Worm (Caenorhabditis elegans): ENCODE results near the gene Y57G11B.8.

Y57G11B.8 gene

DNA sequence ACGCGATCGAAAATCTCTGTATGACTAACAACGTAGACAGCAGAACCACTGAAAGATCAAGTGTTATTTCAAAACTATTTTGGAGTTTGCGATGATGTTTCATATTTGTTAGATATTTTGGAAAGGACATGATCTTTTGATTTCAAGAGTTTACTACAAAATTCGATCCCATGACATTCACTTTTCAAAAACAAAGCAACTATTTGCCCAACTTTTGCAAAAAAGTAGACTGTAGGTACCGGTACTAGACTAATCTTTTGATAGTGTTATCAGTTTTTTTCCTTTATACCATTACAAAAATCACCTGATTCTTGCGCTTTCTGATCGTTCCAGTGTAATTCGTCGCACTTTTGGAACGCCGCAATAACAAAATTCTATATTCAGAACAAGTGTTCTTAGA lies 41.5 kb upstream of the Y57G11B.8 start:
- TF ChIP-seq sma-9 (GFP tag; optimal IDR thresholded peaks at IDR 0.05) = peak; percentile 37
- TF ChIP-seq sma-9 (tag; optimal IDR thresholded peaks at IDR 0.05) = no peak
- TF ChIP-seq gmeb-1 (tag; optimal IDR thresholded peaks at IDR 0.05) = no peak

DNA sequence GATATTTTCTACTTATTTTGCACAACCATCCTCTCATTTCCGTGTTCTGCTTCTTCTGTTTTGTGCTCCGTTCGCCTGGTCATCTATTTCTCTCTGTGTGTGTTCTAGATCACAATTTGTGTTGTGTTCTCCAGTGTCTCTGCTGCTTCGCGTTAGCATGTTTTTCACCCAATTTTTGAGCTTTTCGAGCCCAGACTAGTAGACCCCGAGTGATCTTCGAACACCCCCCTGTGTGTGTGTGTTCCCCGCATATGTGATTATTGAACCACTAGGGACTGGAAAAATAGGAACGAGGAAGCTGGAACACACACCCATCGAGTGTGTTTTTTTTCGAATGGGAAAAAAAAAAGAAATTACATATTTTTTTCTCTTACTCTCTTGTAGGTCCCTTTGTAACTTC lies 40.1 kb upstream of the Y57G11B.8 start:
- TF ChIP-seq elt-1 (tag; optimal IDR thresholded peaks at IDR 0.05) (no peak), nhr-77 (tag; optimal IDR thresholded peaks at IDR 0.05) (no peak), unc-62 (GFP tag; optimal IDR thresholded peaks at IDR 0.05) (no peak), nhr-6 (tag; optimal IDR thresholded peaks at IDR 0.05) (no peak), alr-1 (tag; optimal IDR thresholded peaks at IDR 0.05) (no peak), nhr-129 (tag; optimal IDR thresholded peaks at IDR 0.05) (peak; percentile 9), nhr-10 (tag; optimal IDR thresholded peaks at IDR 0.05) (no peak), dmd-4 (tag; optimal IDR thresholded peaks at IDR 0.05) (no peak), aly-2 (tag; optimal IDR thresholded peaks at IDR 0.05) (no peak)

DNA sequence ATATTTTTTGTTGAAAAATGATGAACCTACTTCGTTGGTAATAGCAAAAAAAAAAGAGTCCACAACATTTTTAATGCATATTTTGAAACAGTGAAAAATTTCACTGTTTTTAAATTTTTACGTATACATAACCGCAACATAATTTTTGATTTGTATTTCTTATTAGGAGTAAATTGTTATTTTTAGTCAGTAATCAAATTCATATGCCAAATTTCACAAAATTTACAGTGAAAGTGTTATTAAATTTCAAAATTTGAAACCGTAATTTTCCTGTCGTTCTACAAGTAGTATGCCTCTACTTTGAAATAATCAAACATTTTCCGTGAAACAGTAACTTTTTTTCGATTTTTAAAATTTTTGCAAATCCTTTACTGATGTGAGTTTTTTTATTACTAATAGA lies 39.5 kb upstream of the Y57G11B.8 start:
- no peak for TF ChIP-seq ztf-4 (tag; optimal IDR thresholded peaks at IDR 0.05)

ce11 chrIV:14617498-14617897 lies 39.0 kb upstream of the Y57G11B.8 start:
- TF ChIP-seq sma-9 (GFP tag; optimal IDR thresholded peaks at IDR 0.05) (peak; percentile 38), sma-9 (tag; optimal IDR thresholded peaks at IDR 0.05) (no peak), lin-11 (tag; optimal IDR thresholded peaks at IDR 0.05) (no peak), nhr-129 (tag; optimal IDR thresholded peaks at IDR 0.05) (peak; percentile 11), nhr-25 (tag; optimal IDR thresholded peaks at IDR 0.05) (no peak), F13H6.1 (tag; optimal IDR thresholded peaks at IDR 0.05) (peak; percentile 44)

- TF ChIP-seq elt-1 (tag; optimal IDR thresholded peaks at IDR 0.05) = no peak
- TF ChIP-seq unc-55 (GFP tag; optimal IDR thresholded peaks at IDR 0.05) = peak; percentile 13
- no peak for TF ChIP-seq nhr-6 (tag; optimal IDR thresholded peaks at IDR 0.05)
These were observed 38.6 kb upstream of the Y57G11B.8 start for ce11 chrIV:14617059-14617458.

ce11 chrIV:14616303-14616702 lies 37.8 kb upstream of the Y57G11B.8 start, which contains the start of gene dmd-6:
Gene dmd-6, plus strand, starts transcription at chrIV:14616603.
- TF ChIP-seq nhr-11 (tag; optimal IDR thresholded peaks at IDR 0.05) (no peak), ztf-11 (tag; optimal IDR thresholded peaks at IDR 0.05) (no peak), mbf-1 (tag; optimal IDR thresholded peaks at IDR 0.05) (no peak), peb-1 (tag; optimal IDR thresholded peaks at IDR 0.05) (no peak), mdl-1 (tag; optimal IDR thresholded peaks at IDR 0.05) (no peak), egl-27 (tag; optimal IDR thresholded peaks at IDR 0.05) (no peak), R02D3.7 (tag; optimal IDR thresholded peaks at IDR 0.05) (no peak), F13H6.1 (tag; optimal IDR thresholded peaks at IDR 0.05) (no peak), elt-3 (tag; optimal IDR thresholded peaks at IDR 0.05) (no peak), zag-1 (tag; optimal IDR thresholded peaks at IDR 0.05) (no peak), sma-3 (GFP tag; optimal IDR thresholded peaks at IDR 0.05) (no peak), snpc-4 (tag; optimal IDR thresholded peaks at IDR 0.05) (no peak), ztf-4 (tag; optimal IDR thresholded peaks at IDR 0.05) (no peak), unc-39 (tag; optimal IDR thresholded peaks at IDR 0.05) (no peak), nhr-129 (tag; optimal IDR thresholded peaks at IDR 0.05) (no peak), sma-9 (GFP tag; optimal IDR thresholded peaks at IDR 0.05) (no peak), sma-9 (tag; optimal IDR thresholded peaks at IDR 0.05) (no peak), elt-1 (tag; optimal IDR thresholded peaks at IDR 0.05) (no peak), nhr-6 (tag; optimal IDR thresholded peaks at IDR 0.05) (no peak), lin-11 (tag; optimal IDR thresholded peaks at IDR 0.05) (no peak), alr-1 (tag; optimal IDR thresholded peaks at IDR 0.05) (no peak)

DNA sequence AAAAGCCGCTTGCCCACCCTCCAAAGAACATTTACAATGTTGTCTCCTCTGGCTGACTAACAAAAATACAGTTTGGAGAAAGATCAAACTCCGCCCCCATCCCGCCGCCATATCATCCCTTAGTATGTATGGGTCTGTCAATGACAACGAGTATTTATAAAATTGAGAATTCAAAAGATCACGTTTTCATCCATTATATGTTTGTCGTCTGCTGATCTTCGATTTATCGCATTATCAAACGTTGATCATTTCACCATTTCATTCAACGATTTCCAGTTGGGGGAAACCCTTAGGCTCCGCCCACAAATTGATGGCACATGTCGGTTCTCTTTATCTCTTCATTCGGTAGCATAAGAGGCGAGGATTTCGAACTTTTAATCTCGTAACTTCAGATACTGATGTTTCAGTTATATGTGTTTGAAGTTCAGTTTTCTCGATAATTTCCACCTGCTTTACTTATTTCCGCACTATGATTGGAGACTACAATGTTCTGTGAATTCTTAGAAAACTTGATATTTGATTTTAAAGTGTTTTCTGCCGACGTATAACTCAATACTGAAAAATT lies 35.8 kb upstream of the Y57G11B.8 start:
- TF ChIP-seq ama-1 (optimal IDR thresholded peaks at IDR 0.05) (no peak), blmp-1 (tag; optimal IDR thresholded peaks at IDR 0.05; ENCODE audit: insufficient read depth) (peak; percentile 69), sma-3 (GFP tag; optimal IDR thresholded peaks at IDR 0.05) (peak; percentile 81), nhr-129 (tag; optimal IDR thresholded peaks at IDR 0.05) (peak; percentile 75), egl-27 (tag; optimal IDR thresholded peaks at IDR 0.05) (no peak), crh-2 (tag; optimal IDR thresholded peaks at IDR 0.05) (peak; percentile 62), alr-1 (tag; optimal IDR thresholded peaks at IDR 0.05) (no peak), fos-1 (tag; optimal IDR thresholded peaks at IDR 0.05) (peak; percentile 13), R02D3.7 (tag; optimal IDR thresholded peaks at IDR 0.05) (no peak), nhr-77 (tag; optimal IDR thresholded peaks at IDR 0.05) (no peak), ceh-82 (tag; optimal IDR thresholded peaks at IDR 0.05) (no peak), zag-1 (tag; optimal IDR thresholded peaks at IDR 0.05) (no peak), skn-1 (tag; optimal IDR thresholded peaks at IDR 0.05) (no peak), dmd-4 (tag; optimal IDR thresholded peaks at IDR 0.05) (no peak), peb-1 (tag; optimal IDR thresholded peaks at IDR 0.05) (no peak), snpc-4 (tag; optimal IDR thresholded peaks at IDR 0.05) (no peak), sma-9 (GFP tag; optimal IDR thresholded peaks at IDR 0.05) (peak; percentile 94), sma-9 (tag; optimal IDR thresholded peaks at IDR 0.05) (no peak), ztf-4 (tag; optimal IDR thresholded peaks at IDR 0.05) (peak; percentile 35), ztf-11 (tag; optimal IDR thresholded peaks at IDR 0.05) (no peak), ztf-1 (GFP tag; conservative IDR thresholded peaks at IDR 0.05) (no peak), lin-39 (tag; optimal IDR thresholded peaks at IDR 0.05) (no peak), nhr-12 (tag; optimal IDR thresholded peaks at IDR 0.05) (no peak), nhr-11 (tag; optimal IDR thresholded peaks at IDR 0.05) (no peak), nhr-23 (tag; optimal IDR thresholded peaks at IDR 0.05) (no peak), elt-1 (tag; optimal IDR thresholded peaks at IDR 0.05) (no peak), aly-2 (tag; optimal IDR thresholded peaks at IDR 0.05) (no peak)

Measured in whole organism, L2 larva.